Worm (Caenorhabditis elegans): Measurements from ENCODE around the gene B0034.1.

DNA sequence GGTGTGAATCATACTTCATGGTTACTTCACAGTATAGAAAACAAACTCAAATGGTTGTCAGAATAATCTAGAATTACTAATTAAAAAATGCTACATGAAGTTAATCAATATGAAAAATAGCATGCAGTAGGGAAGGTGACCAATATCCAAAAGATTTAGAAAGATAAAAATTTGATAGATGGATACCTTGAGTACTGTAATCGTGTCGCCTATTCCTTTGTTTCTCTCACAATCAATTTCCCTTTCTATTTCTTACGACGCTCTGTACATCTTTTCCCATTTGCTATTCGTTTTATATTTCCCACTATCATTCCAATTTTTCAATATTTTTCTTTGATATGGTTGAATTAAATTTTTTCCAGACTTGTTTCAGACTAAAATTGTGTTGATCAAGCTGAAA, 6.8 kb upstream of the B0034.1 start, which contains the start of gene B0034.7:
- no peak for TF ChIP-seq lin-39 (tag; optimal IDR thresholded peaks at IDR 0.05)
- TF ChIP-seq R02D3.7 (tag; optimal IDR thresholded peaks at IDR 0.05) = no peak
- TF ChIP-seq arid-1 (GFP tag; conservative IDR thresholded peaks at IDR 0.05) = no peak
